Worm (Caenorhabditis elegans) whole organism, L4 larva: Measurements from ENCODE around the gene ZK6.8.

Experiments
- D1046.2 ChIP-seq: fragments of 200-800 bp; sonication (Bioruptor generic); IDR thresholded peaks from 2 replicates; pipeline ENCODE4 v1.3.6; 2022; ENCODE audit warnings: missing genetic modification characterization, missing compliant biosample characterization
- F26F4.8 ChIP-seq: fragments of 200-800 bp; sonication (Bioruptor generic); conservative IDR thresholded peaks from 2 replicates; pipeline ENCODE4 v1.3.6; 2022; ENCODE audit warnings: missing genetic modification characterization, missing compliant biosample characterization
- T20F7.1 ChIP-seq: fragments of 200-800 bp; sonication (Bioruptor generic); optimal IDR thresholded peaks from 2 replicates; lab custom pipeline; 2018; ENCODE audit warnings: mild to moderate bottlenecking, missing genetic modification characterization, missing compliant biosample characterization
- Y105C5A.15 ChIP-seq: fragments of 200-800 bp; sonication (Bioruptor generic); IDR thresholded peaks from 2 replicates; pipeline ENCODE4 v1.3.6; 2022; ENCODE audit warnings: missing genetic modification characterization, missing compliant biosample characterization
- Y75B8A.6 ChIP-seq: fragments of 200-800 bp; sonication (Bioruptor generic); IDR thresholded peaks from 2 replicates; pipeline ENCODE4 v1.3.6; 2022; ENCODE audit warnings: missing genetic modification reagents, missing genetic modification characterization, missing compliant biosample characterization
- ZK546.5 ChIP-seq, 2 experiments: sonication (generic microtip); optimal IDR thresholded peaks; 2 replicates each; lab custom pipeline; 2017; ENCODE audit warnings: missing biosample characterization in 2 of 2, missing genetic modification characterization in 2 of 2
- ama-1 ChIP-seq: fragments of 150-350 bp; optimal IDR thresholded peaks from 2 replicates; lab custom pipeline; 2014; ENCODE audit warnings: inconsistent platforms, mixed read lengths
- arid-1 ChIP-seq: fragments of 200-800 bp; sonication (Bioruptor generic); conservative IDR thresholded peaks from 2 replicates; pipeline ENCODE4 v1.3.6; 2022; ENCODE audit warnings: missing genetic modification reagents, missing genetic modification characterization, missing compliant biosample characterization
- attf-4 ChIP-seq: sonication (generic microtip); optimal IDR thresholded peaks from 3 replicates; lab custom pipeline; 2017; ENCODE audit warnings: missing biosample characterization, missing genetic modification characterization
- ceh-28 ChIP-seq: fragments of 150-350 bp; optimal IDR thresholded peaks from 2 replicates; lab custom pipeline; 2014; ENCODE audit warnings: missing biosample characterization, missing genetic modification reagents, missing genetic modification characterization
- ceh-32 ChIP-seq: sonication (generic microtip); optimal IDR thresholded peaks from 2 replicates; lab custom pipeline; 2016; ENCODE audit warnings: mild to moderate bottlenecking, missing genetic modification characterization, missing compliant biosample characterization; ENCODE audit not compliant: poor library complexity
- ceh-62 ChIP-seq: sonication (generic microtip); optimal IDR thresholded peaks from 2 replicates; lab custom pipeline; 2017; ENCODE audit warnings: missing biosample characterization, missing genetic modification characterization
- ces-1 ChIP-seq: fragments of 150-350 bp; sonication (generic microtip); optimal IDR thresholded peaks from 4 replicates; lab custom pipeline; 2014; ENCODE audit warnings: missing biosample characterization, missing genetic modification reagents, missing genetic modification characterization
- daf-12 ChIP-seq: fragments of 150-350 bp; optimal IDR thresholded peaks from 2 replicates; lab custom pipeline; 2014; ENCODE audit warnings: missing biosample characterization, missing genetic modification reagents, missing genetic modification characterization
- daf-19 ChIP-seq: fragments of 200-800 bp; sonication (Bioruptor generic); conservative IDR thresholded peaks from 2 replicates; pipeline ENCODE4 v1.3.6; 2022; ENCODE audit warnings: missing genetic modification characterization, missing compliant biosample characterization
- daf-8 ChIP-seq: fragments of 200-800 bp; sonication (Bioruptor generic); IDR thresholded peaks from 2 replicates; pipeline ENCODE4 v1.3.6; 2022; ENCODE audit warnings: missing genetic modification characterization, missing compliant biosample characterization
- dmd-8 ChIP-seq: fragments of 200-800 bp; sonication (Bioruptor generic); IDR thresholded peaks from 2 replicates; pipeline ENCODE4 v1.3.6; 2022; ENCODE audit warnings: missing genetic modification characterization, missing compliant biosample characterization
- dpl-1 ChIP-seq: fragments of 150-350 bp; optimal IDR thresholded peaks from 2 replicates; lab custom pipeline; 2014; ENCODE audit warnings: missing biosample characterization, missing genetic modification reagents, missing genetic modification characterization
- duxl-1 ChIP-seq: sonication (generic microtip); optimal IDR thresholded peaks from 2 replicates; lab custom pipeline; 2016; ENCODE audit warnings: mild to moderate bottlenecking, missing genetic modification characterization, moderate library complexity, missing compliant biosample characterization; ENCODE audit not compliant: poor library complexity
- egl-27 ChIP-seq: sonication (generic microtip); optimal IDR thresholded peaks from 3 replicates; lab custom pipeline; 2017; ENCODE audit warnings: missing biosample characterization, missing genetic modification reagents, missing genetic modification characterization
- egl-43 ChIP-seq: fragments of 200-800 bp; sonication (Bioruptor generic); IDR thresholded peaks from 2 replicates; pipeline ENCODE4 v1.3.6; 2022; ENCODE audit warnings: missing genetic modification reagents, missing genetic modification characterization, missing compliant biosample characterization
- fos-1 ChIP-seq: fragments of 150-350 bp; optimal IDR thresholded peaks from 2 replicates; lab custom pipeline; 2014; ENCODE audit warnings: missing biosample characterization, missing genetic modification characterization
- hlh-11 ChIP-seq: fragments of 200-800 bp; sonication (Bioruptor generic); optimal IDR thresholded peaks from 2 replicates; lab custom pipeline; 2018; ENCODE audit warnings: mild to moderate bottlenecking, missing genetic modification characterization, missing compliant biosample characterization
- hlh-30 ChIP-seq: sonication (generic microtip); optimal IDR thresholded peaks from 2 replicates; lab custom pipeline; 2017; ENCODE audit warnings: antibody characterized with exemption, mild to moderate bottlenecking, missing genetic modification characterization, missing compliant biosample characterization; ENCODE audit not compliant: insufficient read depth
- lin-13 ChIP-seq: fragments of 150-350 bp; optimal IDR thresholded peaks from 2 replicates; lab custom pipeline; 2014; ENCODE audit warnings: missing biosample characterization, missing genetic modification reagents, missing genetic modification characterization
- lin-29 ChIP-seq: fragments of 200-800 bp; sonication (Bioruptor generic); IDR thresholded peaks from 2 replicates; pipeline ENCODE4 v1.3.6; 2022; ENCODE audit warnings: missing genetic modification reagents, missing genetic modification characterization, missing compliant biosample characterization
- lin-38 ChIP-seq: fragments of 200-800 bp; sonication (Bioruptor generic); IDR thresholded peaks from 2 replicates; pipeline ENCODE4 v1.3.6; 2022; ENCODE audit warnings: missing genetic modification reagents, missing genetic modification characterization, missing compliant biosample characterization
- lin-39 ChIP-seq: fragments of 150-350 bp; optimal IDR thresholded peaks from 2 replicates; lab custom pipeline; 2014; ENCODE audit warnings: missing biosample characterization, missing genetic modification reagents, missing genetic modification characterization
- lsy-2 ChIP-seq, 2 experiments: fragments of 150-350 bp in 1 of 2; sonication (generic microtip) in 1 of 2; optimal IDR thresholded peaks; 2 replicates each; lab custom pipeline; 2014 to 2017; ENCODE audit warnings: missing biosample characterization in 2 of 2, missing genetic modification characterization in 2 of 2
- madf-5 ChIP-seq, 2 experiments: fragments of 200-800 bp; sonication (Bioruptor generic); IDR thresholded peaks; 2 replicates each; pipeline ENCODE4 v1.3.6; 2022; ENCODE audit warnings: missing compliant biosample characterization in 2 of 2, missing genetic modification characterization in 2 of 2
- mdl-1 ChIP-seq, 2 experiments: fragments of 150-350 bp in 1 of 2; sonication (generic microtip) in 1 of 2; optimal IDR thresholded peaks; 2 replicates each; lab custom pipeline; 2014 to 2017; ENCODE audit warnings: missing biosample characterization in 2 of 2, missing genetic modification characterization in 2 of 2
- mdt-29 ChIP-seq: fragments of 200-800 bp; sonication (Bioruptor generic); IDR thresholded peaks from 2 replicates; pipeline ENCODE4 v1.3.6; 2022; ENCODE audit warnings: missing genetic modification reagents, missing genetic modification characterization, missing compliant biosample characterization
- mxl-2 ChIP-seq: fragments of 200-800 bp; sonication (Bioruptor generic); conservative IDR thresholded peaks from 2 replicates; pipeline ENCODE4 v1.3.6; 2022; ENCODE audit warnings: missing genetic modification reagents, missing genetic modification characterization, missing compliant biosample characterization
- mxl-3 ChIP-seq: fragments of 200-800 bp; sonication (Bioruptor generic); optimal IDR thresholded peaks from 2 replicates; lab custom pipeline; 2018; ENCODE audit warnings: mild to moderate bottlenecking, missing genetic modification characterization, missing compliant biosample characterization
- nhr-11 ChIP-seq: fragments of 150-350 bp; optimal IDR thresholded peaks from 2 replicates; lab custom pipeline; 2014; ENCODE audit warnings: missing biosample characterization, missing genetic modification characterization
- nhr-25 ChIP-seq: sonication (generic microtip); optimal IDR thresholded peaks from 2 replicates; lab custom pipeline; 2017; ENCODE audit warnings: missing genetic modification characterization, mild to moderate bottlenecking, missing compliant biosample characterization, antibody characterized with exemption, moderate library complexity, borderline replicate concordance; ENCODE audit not compliant: insufficient read depth
- nhr-41 ChIP-seq: fragments of 200-800 bp; sonication (Bioruptor generic); IDR thresholded peaks from 2 replicates; pipeline ENCODE4 v1.3.6; 2022; ENCODE audit warnings: missing genetic modification reagents, missing genetic modification characterization, missing compliant biosample characterization
- nhr-42 ChIP-seq: fragments of 200-800 bp; sonication (Bioruptor generic); IDR thresholded peaks from 2 replicates; pipeline ENCODE4 v1.3.6; 2022; ENCODE audit warnings: missing genetic modification characterization, missing compliant biosample characterization
- php-3 ChIP-seq: fragments of 200-800 bp; sonication (Bioruptor generic); IDR thresholded peaks from 2 replicates; pipeline ENCODE4 v1.3.6; 2022; ENCODE audit warnings: missing genetic modification reagents, missing genetic modification characterization, missing compliant biosample characterization
- pqm-1 ChIP-seq: sonication (generic microtip); optimal IDR thresholded peaks from 2 replicates; lab custom pipeline; 2017; ENCODE audit warnings: missing biosample characterization, missing genetic modification characterization
- rbr-2 ChIP-seq: sonication (generic microtip); optimal IDR thresholded peaks from 2 replicates; lab custom pipeline; 2016; ENCODE audit warnings: missing genotype, missing genetic modification characterization, missing compliant biosample characterization
- saeg-2 ChIP-seq: fragments of 200-800 bp; sonication (Bioruptor generic); IDR thresholded peaks from 2 replicates; pipeline ENCODE4 v1.3.6; 2022; ENCODE audit warnings: missing genetic modification reagents, missing genetic modification characterization, missing compliant biosample characterization
- sdz-12 ChIP-seq: fragments of 200-800 bp; sonication (Bioruptor generic); optimal IDR thresholded peaks from 2 replicates; lab custom pipeline; 2018; ENCODE audit warnings: mild to moderate bottlenecking, missing genetic modification characterization, missing compliant biosample characterization
- skn-1 ChIP-seq: fragments of 150-350 bp; optimal IDR thresholded peaks from 2 replicates; lab custom pipeline; 2014; ENCODE audit warnings: missing biosample characterization, missing genetic modification characterization
- spr-1 ChIP-seq: sonication (generic microtip); optimal IDR thresholded peaks from 2 replicates; lab custom pipeline; 2016; ENCODE audit warnings: mild to moderate bottlenecking, missing genetic modification characterization, missing compliant biosample characterization
- spr-3 ChIP-seq: fragments of 200-800 bp; sonication (Bioruptor generic); optimal IDR thresholded peaks from 2 replicates; lab custom pipeline; 2018; ENCODE audit warnings: mild to moderate bottlenecking, missing genetic modification characterization, missing compliant biosample characterization
- tag-97 ChIP-seq: fragments of 200-800 bp; sonication (Bioruptor generic); IDR thresholded peaks from 2 replicates; pipeline ENCODE4 v1.3.6; 2022; ENCODE audit warnings: missing genetic modification characterization, missing compliant biosample characterization
- tra-1 ChIP-seq: fragments of 200-800 bp; sonication (Bioruptor generic); IDR thresholded peaks from 2 replicates; pipeline ENCODE4 v1.3.6; 2022; ENCODE audit warnings: missing genetic modification reagents, missing genetic modification characterization, missing compliant biosample characterization
- unc-62 ChIP-seq, 3 experiments: fragments of 150-350 bp in 1 of 3; sonication (generic microtip); optimal IDR thresholded peaks in 2 of 3; peaks in 1 of 3; 1 replicate in 1 of 3; 2 replicates in 2 of 3; lab custom pipeline; 2014 to 2017; ENCODE audit warnings: missing biosample characterization in 3 of 3, missing genetic modification characterization in 3 of 3, missing genetic modification reagents in 3 of 3, missing genotype in 1 of 3
- zfp-3 ChIP-seq: fragments of 200-800 bp; sonication (Bioruptor generic); conservative IDR thresholded peaks from 2 replicates; pipeline ENCODE4 v1.3.6; 2022; ENCODE audit warnings: missing genetic modification reagents, missing genetic modification characterization, missing compliant biosample characterization
- zip-11 ChIP-seq: fragments of 200-800 bp; sonication (Bioruptor generic); IDR thresholded peaks from 2 replicates; pipeline ENCODE4 v1.3.6; 2022; ENCODE audit warnings: missing genetic modification characterization, missing compliant biosample characterization
- ztf-7 ChIP-seq: fragments of 150-350 bp; optimal IDR thresholded peaks from 2 replicates; lab custom pipeline; 2014; ENCODE audit warnings: missing biosample characterization, missing genetic modification characterization

ZK6.8 gene

ce11 chrV:333713-334112, 48.0 kb upstream of the ZK6.8 start (continued):
- TF ChIP-seq saeg-2 (no peak), skn-1 (tag; lab: Kevin White, UChicago) (no peak), rbr-2 (no peak), ceh-32 (tag; lab: Kevin White, UChicago) (no peak), mdt-29 (GFP tag; lab: Robert Waterston, UW) (no peak), nhr-41 (GFP tag; lab: Robert Waterston, UW) (no peak), pqm-1 (peak; percentile 99), lin-29 (no peak), tag-97 (no peak), egl-43 (GFP tag; lab: Robert Waterston, UW) (no peak), dmd-8 (GFP tag; lab: Robert Waterston, UW) (no peak), madf-5 (GFP tag; IDR thresholded peaks at IDR 0.05; lab: Robert Waterston, UW) (no peak), attf-4 (tag; lab: Kevin White, UChicago) (no peak), hlh-11 (tag; lab: Kevin White, UChicago) (peak; percentile 85), hlh-30 (tag; lab: Kevin White, UChicago) (peak; percentile 67), tra-1 (GFP tag; lab: Robert Waterston, UW) (peak; percentile 74; the same call in 1 of the 2 replicates), lsy-2 (tag; optimal IDR thresholded peaks at IDR 0.05; lab: Kevin White, UChicago) (no peak), daf-12 (tag; lab: Kevin White, UChicago) (no peak), mxl-3 (GFP tag; lab: Kevin White, UChicago) (peak; percentile 5), T20F7.1 (no peak), ces-1 (GFP tag; lab: Kevin White, UChicago) (no peak), duxl-1 (tag; lab: Kevin White, UChicago) (no peak), php-3 (peak; percentile 85), lin-38 (GFP tag; lab: Robert Waterston, UW) (no peak), ZK546.5 (tag; optimal IDR thresholded peaks at IDR 0.05; lab: Kevin White, UChicago) (no peak), ceh-28 (tag; lab: Kevin White, UChicago) (no peak), ztf-7 (tag; lab: Kevin White, UChicago) (no peak), daf-19 (GFP tag; lab: Robert Waterston, UW) (no peak), dpl-1 (GFP tag; lab: Kevin White, UChicago) (no peak), sdz-12 (GFP tag; lab: Kevin White, UChicago) (no peak), nhr-42 (no peak), lin-39 (no peak), F26F4.8 (GFP tag; lab: Robert Waterston, UW) (no peak), unc-62 (GFP tag; optimal IDR thresholded peaks at IDR 0.05 in 1 of 2; lab: Kevin White, UChicago) (peak in 1 of 2 experiments; percentile 82), unc-62 (tag; optimal IDR thresholded peaks at IDR 0.05; lab: Kevin White, UChicago) (no peak), daf-8 (GFP tag; lab: Robert Waterston, UW) (no peak), nhr-25 (tag; lab: Kevin White, UChicago) (no peak), egl-27 (tag; lab: Kevin White, UChicago) (no peak), spr-1 (tag; lab: Kevin White, UChicago) (no peak), spr-3 (GFP tag; lab: Kevin White, UChicago) (no peak), zfp-3 (GFP tag; lab: Robert Waterston, UW) (no peak), Y75B8A.6 (no peak), ceh-62 (no peak), lin-13 (GFP tag; lab: Kevin White, UChicago) (no peak), mxl-2 (GFP tag; lab: Robert Waterston, UW) (no peak), mdl-1 (tag; optimal IDR thresholded peaks at IDR 0.05; lab: Kevin White, UChicago) (peak in 1 of 2 experiments; percentile 28), zip-11 (GFP tag; lab: Robert Waterston, UW) (no peak), arid-1 (no peak), nhr-11 (tag; lab: Kevin White, UChicago) (no peak), fos-1 (no peak), D1046.2 (GFP tag; lab: Robert Waterston, UW) (no peak), ama-1 (lab: Kevin White, UChicago) (no peak), Y105C5A.15 (GFP tag; lab: Robert Waterston, UW) (no peak)
